Worm (Caenorhabditis elegans) whole organism, young adult: ENCODE measurements around the gene kmo-1.

Experiments used
- ama-1 ChIP-seq, 3 experiments: fragments of 150-350 bp in 1 of 3; sonication (generic microtip) in 2 of 3; optimal IDR thresholded peaks; 2 replicates each; lab custom pipeline; 2014 to 2018; ENCODE audit warnings: missing biosample characterization in 2 of 3, missing genetic modification characterization in 2 of 3, missing genetic modification reagents in 2 of 3
- hlh-26 ChIP-seq: fragments of 200-800 bp; sonication (Bioruptor generic); conservative IDR thresholded peaks from 2 replicates; pipeline ENCODE4 v1.3.6; 2022; ENCODE audit warnings: missing genetic modification reagents, missing genetic modification characterization, missing compliant biosample characterization
- lin-54 ChIP-seq: fragments of 200-800 bp; sonication (Bioruptor generic); optimal IDR thresholded peaks from 2 replicates; lab custom pipeline; 2018; ENCODE audit warnings: mild to moderate bottlenecking, missing genetic modification characterization, missing compliant biosample characterization

- TF ChIP-seq ama-1 (optimal IDR thresholded peaks at IDR 0.05; lab: Kevin White, UChicago) = no peak
- TF ChIP-seq ama-1 (GFP tag; optimal IDR thresholded peaks at IDR 0.05; lab: Kevin White, UChicago) = no peak
- TF ChIP-seq hlh-26 (GFP tag; lab: Robert Waterston, UW) = no peak
- TF ChIP-seq lin-54 = no peak
These were observed 33.6 kb upstream of the kmo-1 start, which contains the start of gene nhr-153 for ce11 chrV:12103920-12104319.
